Worm (Caenorhabditis elegans) whole organism, L4 larva: ENCODE data around the gene sap-49.

ENCODE experiments used
- F44E2.7 ChIP-seq: fragments of 200-800 bp; sonication (Bioruptor generic); IDR thresholded peaks from 2 replicates; pipeline ENCODE4 v2.1.2; 2022; ENCODE audit warnings: missing genetic modification characterization, missing compliant biosample characterization
- R02D3.7 ChIP-seq: fragments of 150-350 bp; sonication (generic microtip); optimal IDR thresholded peaks from 3 replicates; lab custom pipeline; 2014; ENCODE audit warnings: missing biosample characterization, missing genetic modification characterization
- T20F7.1 ChIP-seq: fragments of 200-800 bp; sonication (Bioruptor generic); optimal IDR thresholded peaks from 2 replicates; lab custom pipeline; 2018; ENCODE audit warnings: mild to moderate bottlenecking, missing genetic modification characterization, missing compliant biosample characterization
- Y105C5A.15 ChIP-seq: fragments of 200-800 bp; sonication (Bioruptor generic); IDR thresholded peaks from 2 replicates; pipeline ENCODE4 v1.3.6; 2022; ENCODE audit warnings: missing genetic modification characterization, missing compliant biosample characterization
- Y48G9A.11 ChIP-seq: fragments of 200-800 bp; sonication (Bioruptor generic); IDR thresholded peaks from 2 replicates; pipeline ENCODE4 v1.3.6; 2022; ENCODE audit warnings: missing genetic modification reagents, missing genetic modification characterization, missing compliant biosample characterization
- ZK546.5 ChIP-seq, 2 experiments: sonication (generic microtip); optimal IDR thresholded peaks; 2 replicates each; lab custom pipeline; 2017; ENCODE audit warnings: missing biosample characterization in 2 of 2, missing genetic modification characterization in 2 of 2
- aha-1 ChIP-seq: fragments of 150-350 bp; peaks from one replicate; lab custom pipeline; 2014; ENCODE audit warnings: missing biosample characterization, missing genetic modification characterization
- ama-1 ChIP-seq: fragments of 150-350 bp; optimal IDR thresholded peaks from 2 replicates; lab custom pipeline; 2014; ENCODE audit warnings: inconsistent platforms, mixed read lengths
- arid-1 ChIP-seq: fragments of 200-800 bp; sonication (Bioruptor generic); conservative IDR thresholded peaks from 2 replicates; pipeline ENCODE4 v1.3.6; 2022; ENCODE audit warnings: missing genetic modification reagents, missing genetic modification characterization, missing compliant biosample characterization
- ceh-20 ChIP-seq: fragments of 200-800 bp; sonication (Bioruptor generic); IDR thresholded peaks from 2 replicates; pipeline ENCODE4 v1.3.6; 2022; ENCODE audit warnings: missing genetic modification reagents, missing genetic modification characterization, missing compliant biosample characterization
- ceh-32 ChIP-seq: sonication (generic microtip); optimal IDR thresholded peaks from 2 replicates; lab custom pipeline; 2016; ENCODE audit warnings: mild to moderate bottlenecking, missing genetic modification characterization, missing compliant biosample characterization; ENCODE audit not compliant: poor library complexity
- daf-12 ChIP-seq: fragments of 150-350 bp; optimal IDR thresholded peaks from 2 replicates; lab custom pipeline; 2014; ENCODE audit warnings: missing biosample characterization, missing genetic modification reagents, missing genetic modification characterization
- daf-16 ChIP-seq, 3 experiments: sonication (generic microtip); optimal IDR thresholded peaks; 2 replicates each; lab custom pipeline; 2016 to 2017; ENCODE audit warnings: missing genetic modification characterization in 3 of 3, missing genetic modification reagents in 3 of 3, mild to moderate bottlenecking in 2 of 3, missing compliant biosample characterization in 2 of 3, missing biosample characterization in 1 of 3, moderate library complexity in 1 of 3
- daf-8 ChIP-seq: fragments of 200-800 bp; sonication (Bioruptor generic); IDR thresholded peaks from 2 replicates; pipeline ENCODE4 v1.3.6; 2022; ENCODE audit warnings: missing genetic modification characterization, missing compliant biosample characterization
- dmd-6 ChIP-seq: fragments of 200-800 bp; sonication (Bioruptor generic); IDR thresholded peaks from 2 replicates; pipeline ENCODE4 v1.3.6; 2022; ENCODE audit warnings: missing genetic modification reagents, missing genetic modification characterization, missing compliant biosample characterization
- dve-1 ChIP-seq: sonication (generic microtip); optimal IDR thresholded peaks from 2 replicates; lab custom pipeline; 2017; ENCODE audit warnings: antibody characterized with exemption, mild to moderate bottlenecking, missing genetic modification characterization, missing compliant biosample characterization; ENCODE audit not compliant: insufficient read depth
- fkh-10 ChIP-seq: fragments of 150-350 bp; optimal IDR thresholded peaks from 2 replicates; lab custom pipeline; 2014; ENCODE audit warnings: missing biosample characterization, missing genetic modification reagents, missing genetic modification characterization
- hif-1 ChIP-seq, 2 experiments: sonication (generic microtip); optimal IDR thresholded peaks; 2 replicates each; lab custom pipeline; 2016 to 2017; ENCODE audit warnings: missing compliant biosample characterization in 2 of 2, missing genetic modification characterization in 2 of 2, missing genetic modification reagents in 2 of 2, missing genotype in 2 of 2, mild to moderate bottlenecking in 1 of 2
- hlh-11 ChIP-seq: fragments of 200-800 bp; sonication (Bioruptor generic); optimal IDR thresholded peaks from 2 replicates; lab custom pipeline; 2018; ENCODE audit warnings: mild to moderate bottlenecking, missing genetic modification characterization, missing compliant biosample characterization
- hlh-30 ChIP-seq: sonication (generic microtip); optimal IDR thresholded peaks from 2 replicates; lab custom pipeline; 2017; ENCODE audit warnings: antibody characterized with exemption, mild to moderate bottlenecking, missing genetic modification characterization, missing compliant biosample characterization; ENCODE audit not compliant: insufficient read depth
- jun-1 ChIP-seq: fragments of 150-350 bp; optimal IDR thresholded peaks from 2 replicates; lab custom pipeline; 2014; ENCODE audit warnings: missing biosample characterization, missing genetic modification reagents, missing genetic modification characterization
- lin-1 ChIP-seq: fragments of 200-800 bp; sonication (Bioruptor generic); IDR thresholded peaks from 2 replicates; pipeline ENCODE4 v1.3.6; 2022; ENCODE audit warnings: missing genetic modification reagents, missing genetic modification characterization, missing compliant biosample characterization
- lin-13 ChIP-seq: fragments of 150-350 bp; optimal IDR thresholded peaks from 2 replicates; lab custom pipeline; 2014; ENCODE audit warnings: missing biosample characterization, missing genetic modification reagents, missing genetic modification characterization
- lin-38 ChIP-seq: fragments of 200-800 bp; sonication (Bioruptor generic); IDR thresholded peaks from 2 replicates; pipeline ENCODE4 v1.3.6; 2022; ENCODE audit warnings: missing genetic modification reagents, missing genetic modification characterization, missing compliant biosample characterization
- lin-39 ChIP-seq: fragments of 150-350 bp; optimal IDR thresholded peaks from 2 replicates; lab custom pipeline; 2014; ENCODE audit warnings: missing biosample characterization, missing genetic modification reagents, missing genetic modification characterization
- lir-3 ChIP-seq: sonication (generic microtip); optimal IDR thresholded peaks from 2 replicates; lab custom pipeline; 2016; ENCODE audit warnings: mild to moderate bottlenecking, missing genetic modification characterization, missing compliant biosample characterization
- lsy-2 ChIP-seq, 2 experiments: fragments of 150-350 bp in 1 of 2; sonication (generic microtip) in 1 of 2; optimal IDR thresholded peaks; 2 replicates each; lab custom pipeline; 2014 to 2017; ENCODE audit warnings: missing biosample characterization in 2 of 2, missing genetic modification characterization in 2 of 2
- mdt-29 ChIP-seq: fragments of 200-800 bp; sonication (Bioruptor generic); IDR thresholded peaks from 2 replicates; pipeline ENCODE4 v1.3.6; 2022; ENCODE audit warnings: missing genetic modification reagents, missing genetic modification characterization, missing compliant biosample characterization
- mep-1 ChIP-seq: fragments of 150-350 bp; sonication (generic microtip); optimal IDR thresholded peaks from 3 replicates; lab custom pipeline; 2014; ENCODE audit warnings: missing biosample characterization, missing genetic modification characterization
- nhr-237 ChIP-seq: sonication (generic microtip); optimal IDR thresholded peaks from 2 replicates; lab custom pipeline; 2017; ENCODE audit warnings: missing biosample characterization, missing genetic modification characterization
- nhr-28 ChIP-seq: fragments of 150-350 bp; optimal IDR thresholded peaks from 2 replicates; lab custom pipeline; 2014; ENCODE audit warnings: missing biosample characterization, missing genetic modification characterization
- nhr-41 ChIP-seq: fragments of 200-800 bp; sonication (Bioruptor generic); IDR thresholded peaks from 2 replicates; pipeline ENCODE4 v1.3.6; 2022; ENCODE audit warnings: missing genetic modification reagents, missing genetic modification characterization, missing compliant biosample characterization
- nhr-6 ChIP-seq: fragments of 150-350 bp; optimal IDR thresholded peaks from 2 replicates; lab custom pipeline; 2014; ENCODE audit warnings: missing biosample characterization, missing genetic modification characterization
- php-3 ChIP-seq: fragments of 200-800 bp; sonication (Bioruptor generic); IDR thresholded peaks from 2 replicates; pipeline ENCODE4 v1.3.6; 2022; ENCODE audit warnings: missing genetic modification reagents, missing genetic modification characterization, missing compliant biosample characterization
- pqm-1 ChIP-seq: sonication (generic microtip); optimal IDR thresholded peaks from 2 replicates; lab custom pipeline; 2017; ENCODE audit warnings: missing biosample characterization, missing genetic modification characterization
- sdz-12 ChIP-seq: fragments of 200-800 bp; sonication (Bioruptor generic); optimal IDR thresholded peaks from 2 replicates; lab custom pipeline; 2018; ENCODE audit warnings: mild to moderate bottlenecking, missing genetic modification characterization, missing compliant biosample characterization
- set-16 ChIP-seq: fragments of 200-800 bp; sonication (Bioruptor generic); IDR thresholded peaks from 2 replicates; pipeline ENCODE4 v1.3.6; 2022; ENCODE audit warnings: missing genetic modification reagents, missing genetic modification characterization, missing compliant biosample characterization
- skn-1 ChIP-seq: fragments of 150-350 bp; optimal IDR thresholded peaks from 2 replicates; lab custom pipeline; 2014; ENCODE audit warnings: missing biosample characterization, missing genetic modification characterization
- snpc-1.2 ChIP-seq: fragments of 200-800 bp; sonication (Bioruptor generic); IDR thresholded peaks from 2 replicates; pipeline ENCODE4 v1.3.6; 2022; ENCODE audit warnings: missing genetic modification reagents, missing genetic modification characterization, missing compliant biosample characterization
- tra-1 ChIP-seq: fragments of 200-800 bp; sonication (Bioruptor generic); IDR thresholded peaks from 2 replicates; pipeline ENCODE4 v1.3.6; 2022; ENCODE audit warnings: missing genetic modification reagents, missing genetic modification characterization, missing compliant biosample characterization
- vab-7 ChIP-seq: fragments of 200-800 bp; sonication (Bioruptor generic); IDR thresholded peaks from 2 replicates; pipeline ENCODE4 v1.3.6; 2022; ENCODE audit warnings: missing genetic modification reagents, missing genetic modification characterization, missing compliant biosample characterization
- zag-1 ChIP-seq: fragments of 150-350 bp; optimal IDR thresholded peaks from 2 replicates; lab custom pipeline; 2014; ENCODE audit warnings: missing biosample characterization, missing genetic modification characterization
- zfp-2 ChIP-seq: sonication (generic microtip); optimal IDR thresholded peaks from 2 replicates; lab custom pipeline; 2016; ENCODE audit warnings: mild to moderate bottlenecking, missing genetic modification characterization, missing compliant biosample characterization
- zfp-3 ChIP-seq: fragments of 200-800 bp; sonication (Bioruptor generic); conservative IDR thresholded peaks from 2 replicates; pipeline ENCODE4 v1.3.6; 2022; ENCODE audit warnings: missing genetic modification reagents, missing genetic modification characterization, missing compliant biosample characterization
- zip-11 ChIP-seq: fragments of 200-800 bp; sonication (Bioruptor generic); IDR thresholded peaks from 2 replicates; pipeline ENCODE4 v1.3.6; 2022; ENCODE audit warnings: missing genetic modification characterization, missing compliant biosample characterization
- ztf-7 ChIP-seq: fragments of 150-350 bp; optimal IDR thresholded peaks from 2 replicates; lab custom pipeline; 2014; ENCODE audit warnings: missing biosample characterization, missing genetic modification characterization

sap-49 gene

DNA sequence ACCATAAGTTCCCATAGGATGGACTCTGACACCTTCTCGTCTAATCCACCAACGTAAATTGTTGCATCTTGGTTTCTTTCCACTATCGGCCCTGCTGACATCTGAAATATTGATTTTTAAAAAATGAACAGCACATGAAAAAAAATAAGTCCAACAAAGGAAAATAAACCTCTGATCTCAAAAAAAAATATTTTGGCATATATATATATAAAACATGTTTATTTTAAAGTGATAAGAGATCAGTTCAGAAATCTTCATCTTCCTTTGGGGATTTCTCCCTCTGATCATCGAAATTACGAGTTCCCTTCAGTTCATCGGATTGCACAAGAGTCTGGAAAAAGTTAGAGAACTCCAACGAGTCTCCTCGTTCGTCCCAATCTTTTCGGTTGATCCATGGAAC lies at the start of gene sap-49:
Gene sap-49 (minus strand): TSS at position 101 of the 400 bp plus-strand sequence.
- TF ChIP-seq snpc-1.2 (GFP tag; lab: Robert Waterston, UW): no peak
- no peak for TF ChIP-seq ZK546.5 (tag; optimal IDR thresholded peaks at IDR 0.05; lab: Kevin White, UChicago)
- TF ChIP-seq lin-38 (GFP tag; lab: Robert Waterston, UW): 0 out of 2 replicates have a peak, but pooled peaks have one; percentile 5
- TF ChIP-seq zfp-2 (tag; lab: Kevin White, UChicago): no peak
- no peak for TF ChIP-seq ceh-20 (GFP tag; lab: Robert Waterston, UW)
- TF ChIP-seq, all 104 proteins: peak for 1

- TF ChIP-seq zfp-3 (GFP tag; lab: Robert Waterston, UW) (no peak), mep-1 (tag; lab: Kevin White, UChicago) (peak; percentile 25), dmd-6 (peak; percentile 59), skn-1 (tag; lab: Kevin White, UChicago) (no peak), ama-1 (lab: Kevin White, UChicago) (no peak), nhr-28 (peak; percentile 65), R02D3.7 (tag; lab: Kevin White, UChicago) (no peak), lsy-2 (tag; optimal IDR thresholded peaks at IDR 0.05; lab: Kevin White, UChicago) (peak in 1 of 2 experiments; percentile 26), hlh-30 (peak; percentile 61), hlh-11 (peak; percentile 79), pqm-1 (tag; lab: Kevin White, UChicago) (peak; percentile 98), tra-1 (GFP tag; lab: Robert Waterston, UW) (peak; percentile 70), ztf-7 (peak; percentile 7), nhr-237 (tag; lab: Kevin White, UChicago) (no peak), dve-1 (peak; percentile 60), zag-1 (tag; lab: Kevin White, UChicago) (no peak), sdz-12 (GFP tag; lab: Kevin White, UChicago) (no peak), daf-8 (GFP tag; lab: Robert Waterston, UW) (no peak), php-3 (GFP tag; lab: Robert Waterston, UW) (0 out of 2 replicates have a peak, but pooled peaks have one; percentile 49), daf-16 (GFP tag; optimal IDR thresholded peaks at IDR 0.05; lab: Kevin White, UChicago) (no peak), daf-16 (tag; optimal IDR thresholded peaks at IDR 0.05; lab: Kevin White, UChicago) (peak; percentile 80), lin-1 (GFP tag; lab: Robert Waterston, UW) (0 out of 2 replicates have a peak, but pooled peaks have one; percentile 34), arid-1 (GFP tag; lab: Robert Waterston, UW) (no peak), aha-1 (tag; lab: Kevin White, UChicago) (peak; percentile 35), nhr-6 (tag; lab: Kevin White, UChicago) (peak; percentile 61)
- TF ChIP-seq, all 104 proteins: peak for 15
Observed at ce11 chrII:8078041-8078440, 42.5 kb upstream of the sap-49 start, which contains the start of gene K02C4.5. TSS of gene K02C4.5 (plus strand) at chrII:8078435.

- TF ChIP-seq hif-1 (tag; optimal IDR thresholded peaks at IDR 0.05; lab: Kevin White, UChicago) (peak in 1 of 2 experiments; percentile 39), zag-1 (tag; lab: Kevin White, UChicago) (no peak), mdt-29 (GFP tag; lab: Robert Waterston, UW) (peak; percentile 55; the same call in 1 of the 2 replicates), lir-3 (tag; lab: Kevin White, UChicago) (peak; percentile 64), nhr-41 (GFP tag; lab: Robert Waterston, UW) (0 out of 2 replicates have a peak, but pooled peaks have one; percentile 53), php-3 (GFP tag; lab: Robert Waterston, UW) (peak; percentile 78), Y48G9A.11 (GFP tag; lab: Robert Waterston, UW) (peak; percentile 80; the same call in 1 of the 2 replicates), zip-11 (GFP tag; lab: Robert Waterston, UW) (0 out of 2 replicates have a peak, but pooled peaks have one; percentile 17), lin-13 (GFP tag; lab: Kevin White, UChicago) (peak; percentile 73), ztf-7 (peak; percentile 77), F44E2.7 (GFP tag; lab: Robert Waterston, UW) (0 out of 2 replicates have a peak, but pooled peaks have one; percentile 66), T20F7.1 (peak; percentile 67), Y105C5A.15 (GFP tag; lab: Robert Waterston, UW) (0 out of 2 replicates have a peak, but pooled peaks have one; percentile 56), vab-7 (GFP tag; lab: Robert Waterston, UW) (peak; percentile 80), ceh-32 (tag; lab: Kevin White, UChicago) (no peak), set-16 (GFP tag; lab: Robert Waterston, UW) (no peak), dmd-6 (peak; percentile 83), jun-1 (tag; lab: Kevin White, UChicago) (peak; percentile 31), pqm-1 (tag; lab: Kevin White, UChicago) (peak; percentile 28), fkh-10 (GFP tag; lab: Kevin White, UChicago) (no peak), hlh-30 (peak; percentile 88), lsy-2 (tag; optimal IDR thresholded peaks at IDR 0.05; lab: Kevin White, UChicago) (peak in 1 of 2 experiments; percentile 78), lin-39 (no peak), daf-12 (tag; lab: Kevin White, UChicago) (no peak)
Observed at ce11 chrII:8075324-8075810, 39.8 kb upstream of the sap-49 start, which contains the start of gene K02C4.2. TSS of gene K02C4.2 (plus strand) at chrII:8075760.
